Worm (Caenorhabditis elegans): ENCODE data around the gene unc-10.

DNA sequence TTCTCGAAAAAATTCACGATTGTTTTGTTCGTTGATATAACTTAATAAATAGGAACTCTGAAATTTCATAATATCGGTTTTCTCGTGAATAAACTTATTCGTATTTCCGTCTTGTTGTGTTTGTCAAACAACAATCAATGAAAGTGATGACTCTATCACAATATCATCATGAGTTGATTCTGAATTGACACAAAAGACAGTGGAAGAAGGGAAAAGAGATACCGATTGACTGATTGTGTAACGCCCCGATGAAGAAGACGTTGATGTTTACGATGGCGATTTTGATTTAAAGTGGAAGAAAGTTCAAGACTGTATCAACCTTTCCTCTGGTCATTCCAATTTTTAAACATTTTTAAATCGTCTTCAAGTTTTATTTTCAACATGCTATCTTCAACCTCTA lies 49.5 kb upstream of the unc-10 start, which contains the start of gene ttr-59:
- TF ChIP-seq lin-39 (tag; optimal IDR thresholded peaks at IDR 0.05) (no peak), aly-2 (tag; optimal IDR thresholded peaks at IDR 0.05) (no peak), Y55F3AM.14 (GFP tag; optimal IDR thresholded peaks at IDR 0.05) (no peak), nhr-23 (tag; optimal IDR thresholded peaks at IDR 0.05) (no peak), nhr-11 (tag; optimal IDR thresholded peaks at IDR 0.05) (no peak)

All from whole organism, L2 larva.